Worm (Caenorhabditis elegans) whole organism, late embryonic: Measurements from ENCODE around the gene lido-4.

Experiments used
- F13H6.1 ChIP-seq: sonication (generic microtip); optimal IDR thresholded peaks from 2 replicates; lab custom pipeline; 2016; ENCODE audit warnings: missing genetic modification characterization, missing compliant biosample characterization
- K09A11.1 ChIP-seq: sonication (generic microtip); optimal IDR thresholded peaks from 2 replicates; lab custom pipeline; 2017; ENCODE audit warnings: antibody characterized with exemption, mild to moderate bottlenecking, missing genetic modification characterization, missing compliant biosample characterization; ENCODE audit not compliant: insufficient read depth
- Y22D7AL.16 ChIP-seq: sonication (generic microtip); optimal IDR thresholded peaks from 2 replicates; lab custom pipeline; 2016; ENCODE audit warnings: missing genetic modification characterization, missing compliant biosample characterization
- ahr-1 ChIP-seq: sonication (generic microtip); optimal IDR thresholded peaks from 2 replicates; lab custom pipeline; 2016; ENCODE audit warnings: missing genetic modification characterization, missing compliant biosample characterization
- ceh-22 ChIP-seq: sonication (generic microtip); optimal IDR thresholded peaks from 2 replicates; lab custom pipeline; 2017; ENCODE audit warnings: missing biosample characterization, missing genetic modification characterization
- ceh-24 ChIP-seq: sonication (generic microtip); optimal IDR thresholded peaks from 2 replicates; lab custom pipeline; 2016; ENCODE audit warnings: mild to moderate bottlenecking, missing genetic modification characterization, missing compliant biosample characterization
- ceh-45 ChIP-seq: fragments of 200-800 bp; sonication (Bioruptor generic); IDR thresholded peaks from 2 replicates; pipeline ENCODE4 v1.3.6; 2022; ENCODE audit warnings: missing genetic modification reagents, missing genetic modification characterization, missing compliant biosample characterization
- dmd-4 ChIP-seq: sonication (generic microtip); optimal IDR thresholded peaks from 2 replicates; lab custom pipeline; 2016; ENCODE audit warnings: borderline replicate concordance, missing genetic modification characterization, missing compliant biosample characterization
- elt-2 ChIP-seq: sonication (generic microtip); optimal IDR thresholded peaks from 2 replicates; lab custom pipeline; 2016; ENCODE audit warnings: missing genetic modification reagents, missing genetic modification characterization, missing compliant biosample characterization
- fkh-10 ChIP-seq: fragments of 150-350 bp; optimal IDR thresholded peaks from 2 replicates; lab custom pipeline; 2014; ENCODE audit warnings: missing biosample characterization, missing genetic modification reagents, missing genetic modification characterization
- hlh-13 ChIP-seq: fragments of 200-800 bp; sonication (Bioruptor generic); optimal IDR thresholded peaks from 2 replicates; lab custom pipeline; 2018; ENCODE audit warnings: mild to moderate bottlenecking, missing genetic modification characterization, missing compliant biosample characterization
- hlh-30 ChIP-seq: sonication (generic microtip); optimal IDR thresholded peaks from 2 replicates; lab custom pipeline; 2017; ENCODE audit warnings: antibody characterized with exemption, missing genetic modification characterization, missing compliant biosample characterization; ENCODE audit not compliant: insufficient read depth
- hlh-6 ChIP-seq: sonication (generic microtip); optimal IDR thresholded peaks from 2 replicates; lab custom pipeline; 2016; ENCODE audit warnings: missing genotype, missing genetic modification characterization, missing compliant biosample characterization
- lin-11 ChIP-seq: fragments of 200-800 bp; sonication (Bioruptor generic); optimal IDR thresholded peaks from 2 replicates; lab custom pipeline; 2018; ENCODE audit warnings: mild to moderate bottlenecking, missing genetic modification characterization, missing compliant biosample characterization
- nfya-1 ChIP-seq: sonication (generic microtip); optimal IDR thresholded peaks from 2 replicates; lab custom pipeline; 2017; ENCODE audit warnings: missing genetic modification characterization, mild to moderate bottlenecking, missing compliant biosample characterization, antibody characterized with exemption, moderate library complexity
- pag-3 ChIP-seq: sonication (generic microtip); optimal IDR thresholded peaks from 2 replicates; lab custom pipeline; 2016; ENCODE audit warnings: missing compliant biosample characterization, missing genetic modification characterization, borderline replicate concordance
- pha-2 ChIP-seq: sonication (generic microtip); optimal IDR thresholded peaks from 2 replicates; lab custom pipeline; 2017; ENCODE audit warnings: mild to moderate bottlenecking, missing genetic modification characterization, missing compliant biosample characterization
- ref-2 ChIP-seq: sonication (generic microtip); optimal IDR thresholded peaks from 2 replicates; lab custom pipeline; 2016; ENCODE audit warnings: missing genetic modification characterization, missing compliant biosample characterization
- rnt-1 ChIP-seq: sonication (generic microtip); optimal IDR thresholded peaks from 2 replicates; lab custom pipeline; 2016; ENCODE audit warnings: missing genetic modification characterization, missing compliant biosample characterization
- sdc-2 ChIP-seq: sonication (generic microtip); optimal IDR thresholded peaks from 2 replicates; lab custom pipeline; 2016; ENCODE audit warnings: missing genotype, missing genetic modification characterization, missing compliant biosample characterization
- sox-4 ChIP-seq: sonication (generic microtip); optimal IDR thresholded peaks from 2 replicates; lab custom pipeline; 2017; ENCODE audit warnings: mild to moderate bottlenecking, missing genetic modification characterization, inconsistent platforms, missing compliant biosample characterization
- ttx-3 ChIP-seq: sonication (generic microtip); optimal IDR thresholded peaks from 2 replicates; lab custom pipeline; 2016; ENCODE audit warnings: missing genetic modification reagents, missing genetic modification characterization, missing compliant biosample characterization
- unc-55 ChIP-seq: sonication (generic microtip); optimal IDR thresholded peaks from 2 replicates; lab custom pipeline; 2017; ENCODE audit warnings: missing biosample characterization, missing genetic modification reagents, missing genetic modification characterization
- zip-5 ChIP-seq: sonication (generic microtip); optimal IDR thresholded peaks from 2 replicates; lab custom pipeline; 2016; ENCODE audit warnings: missing genetic modification characterization, missing compliant biosample characterization
- ztf-16 ChIP-seq: sonication (generic microtip); optimal IDR thresholded peaks from 2 replicates; lab custom pipeline; 2017; ENCODE audit warnings: missing genetic modification characterization, missing compliant biosample characterization

Gene lido-4

ce11 chrX:17093199-17093598 is 14.4 kb downstream of the lido-4 start, which contains the start of gene C08A9.3:
TSS of gene C08A9.3 (minus strand) at chrX:17093299.
- no peak for TF ChIP-seq nfya-1 (tag; lab: Kevin White, UChicago)
- TF ChIP-seq rnt-1 (tag; lab: Kevin White, UChicago) = no peak
- TF ChIP-seq pha-2 (tag; lab: Kevin White, UChicago) = no peak

DNA sequence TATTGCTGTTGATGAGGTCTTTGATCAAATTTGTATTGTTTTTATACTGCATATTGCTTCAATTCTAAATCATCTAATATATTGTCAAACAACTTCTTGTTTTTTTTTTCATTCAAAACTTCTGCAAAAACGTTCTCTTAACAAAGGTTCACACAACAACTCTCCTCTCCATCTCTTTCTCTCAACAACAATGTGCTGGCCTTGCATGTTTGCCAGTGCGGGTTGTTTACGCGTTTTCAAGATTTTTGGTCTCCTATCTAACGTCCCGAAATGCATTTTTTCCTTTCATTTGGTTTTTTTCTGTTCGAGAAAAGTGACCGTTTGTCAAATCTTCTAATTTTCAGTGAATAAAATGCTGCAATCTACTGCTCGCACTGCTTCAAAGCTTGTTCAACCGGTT is 15.2 kb downstream of the lido-4 start, which contains the start of gene sod-3:
TSS of gene sod-3 (plus strand) at position 338 of the 400 bp plus-strand sequence.
- no peak for TF ChIP-seq ztf-16
- TF ChIP-seq hlh-30 (tag; lab: Kevin White, UChicago) = no peak
- no peak for TF ChIP-seq F13H6.1 (tag; lab: Kevin White, UChicago)

- TF ChIP-seq K09A11.1 (no peak), zip-5 (no peak), ceh-45 (no peak), dmd-4 (tag; lab: Kevin White, UChicago) (no peak), ceh-22 (tag; lab: Kevin White, UChicago) (no peak)
These were observed 26.8 kb downstream of the lido-4 start, which contains the start of the genes irld-23 and C08A9.10 for ce11 chrX:17080635-17081376. TSS of gene irld-23 (minus strand) at chrX:17080685. TSS of gene C08A9.10 (plus strand) at chrX:17081179.

- TF ChIP-seq hlh-13 = no peak
- TF ChIP-seq lin-11 (tag; lab: Kevin White, UChicago) = no peak
- no peak for TF ChIP-seq elt-2 (tag; lab: Kevin White, UChicago)
- no peak for TF ChIP-seq ceh-22 (tag; lab: Kevin White, UChicago)
- TF ChIP-seq, all 69 proteins: peak for 0
These were observed 35.5 kb downstream of the lido-4 start, which contains the start of gene C30G4.4 for ce11 chrX:17072088-17072487. TSS of gene C30G4.4 (minus strand) at chrX:17072188.

DNA sequence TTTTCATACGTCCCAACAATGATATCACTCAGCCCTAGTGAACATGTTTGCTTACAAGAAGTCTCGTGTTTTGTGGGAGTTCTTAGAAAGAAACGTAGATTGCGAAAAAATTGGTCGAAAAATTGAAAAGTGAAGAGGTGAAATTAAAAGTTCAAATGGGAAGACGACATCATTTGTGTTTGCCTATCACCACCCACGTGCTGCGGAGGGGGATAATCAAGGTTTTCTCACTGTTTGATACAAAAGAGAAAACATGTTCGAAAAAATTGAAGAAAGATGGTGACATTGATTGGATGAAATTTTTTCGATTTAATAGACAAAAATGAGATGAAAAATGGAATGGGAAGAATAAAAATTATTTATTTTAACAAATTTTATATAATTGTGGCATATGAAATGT is 37.1 kb downstream of the lido-4 start:
- no peak for TF ChIP-seq dmd-4 (tag; lab: Kevin White, UChicago)
- no peak for TF ChIP-seq ceh-24 (tag; lab: Kevin White, UChicago)
- TF ChIP-seq ref-2 (tag; lab: Kevin White, UChicago) = no peak
- no peak for TF ChIP-seq ttx-3 (tag; lab: Kevin White, UChicago)
- no peak for TF ChIP-seq unc-55 (GFP tag; lab: Kevin White, UChicago)
- TF ChIP-seq F13H6.1 (tag; lab: Kevin White, UChicago) = no peak
- TF ChIP-seq rnt-1 (tag; lab: Kevin White, UChicago) = no peak
- no peak for TF ChIP-seq sdc-2
- TF ChIP-seq pag-3 (tag; lab: Kevin White, UChicago) = no peak
- no peak for TF ChIP-seq fkh-10 (GFP tag; lab: Kevin White, UChicago)
- no peak for TF ChIP-seq sox-4 (tag; lab: Kevin White, UChicago)
- TF ChIP-seq hlh-6 (tag; lab: Kevin White, UChicago) = no peak
- no peak for TF ChIP-seq Y22D7AL.16 (tag; lab: Kevin White, UChicago)

ce11 chrX:17066937-17067336 is 40.6 kb downstream of the lido-4 start:
- no peak for TF ChIP-seq lin-11 (tag; lab: Kevin White, UChicago)
- TF ChIP-seq elt-2 (tag; lab: Kevin White, UChicago) = peak; percentile 29
- TF ChIP-seq, all 69 proteins: peak for 1

DNA sequence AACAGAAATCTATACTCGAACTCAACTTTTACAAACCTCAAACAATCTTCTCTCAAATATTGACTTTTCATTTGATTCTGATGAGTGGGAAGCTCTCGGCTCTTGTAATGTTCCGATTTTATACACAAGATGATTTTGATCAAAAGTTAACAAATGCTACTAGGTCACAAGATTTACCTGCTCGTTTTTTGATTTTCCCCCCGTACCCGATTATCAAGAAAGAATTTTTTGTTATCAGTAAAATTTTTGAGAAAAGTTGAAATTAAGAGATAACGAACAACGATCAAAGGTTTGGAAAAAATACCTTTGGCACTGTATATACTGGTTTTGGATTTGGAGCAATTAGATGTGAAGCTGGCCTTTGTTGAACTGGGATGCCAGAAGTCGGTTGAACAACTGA is 42.8 kb downstream of the lido-4 start:
- TF ChIP-seq elt-2 (tag; lab: Kevin White, UChicago) = peak; percentile 36
- no peak for TF ChIP-seq pha-2 (tag; lab: Kevin White, UChicago)
- no peak for TF ChIP-seq ref-2 (tag; lab: Kevin White, UChicago)
- no peak for TF ChIP-seq ahr-1 (tag; lab: Kevin White, UChicago)
